Worm (Caenorhabditis elegans) whole organism, L4 larva: ENCODE measurements around the gene R02D5.7.

Experiments
- F26F4.8 ChIP-seq: fragments of 200-800 bp; sonication (Bioruptor generic); conservative IDR thresholded peaks from 2 replicates; pipeline ENCODE4 v1.3.6; 2022; ENCODE audit warnings: missing genetic modification characterization, missing compliant biosample characterization
- F44E2.7 ChIP-seq: fragments of 200-800 bp; sonication (Bioruptor generic); IDR thresholded peaks from 2 replicates; pipeline ENCODE4 v2.1.2; 2022; ENCODE audit warnings: missing genetic modification characterization, missing compliant biosample characterization
- F49E8.2 ChIP-seq: sonication (generic microtip); optimal IDR thresholded peaks from 2 replicates; lab custom pipeline; 2016; ENCODE audit warnings: missing compliant biosample characterization, mild to moderate bottlenecking, missing genetic modification characterization, borderline replicate concordance
- Y105C5A.15 ChIP-seq: fragments of 200-800 bp; sonication (Bioruptor generic); IDR thresholded peaks from 2 replicates; pipeline ENCODE4 v1.3.6; 2022; ENCODE audit warnings: missing genetic modification characterization, missing compliant biosample characterization
- aly-2 ChIP-seq: sonication (generic microtip); optimal IDR thresholded peaks from 2 replicates; lab custom pipeline; 2018; ENCODE audit warnings: missing biosample characterization, missing genetic modification characterization
- ceh-20 ChIP-seq: fragments of 200-800 bp; sonication (Bioruptor generic); IDR thresholded peaks from 2 replicates; pipeline ENCODE4 v1.3.6; 2022; ENCODE audit warnings: missing genetic modification reagents, missing genetic modification characterization, missing compliant biosample characterization
- ceh-28 ChIP-seq: fragments of 150-350 bp; optimal IDR thresholded peaks from 2 replicates; lab custom pipeline; 2014; ENCODE audit warnings: missing biosample characterization, missing genetic modification reagents, missing genetic modification characterization
- daf-12 ChIP-seq: fragments of 150-350 bp; optimal IDR thresholded peaks from 2 replicates; lab custom pipeline; 2014; ENCODE audit warnings: missing biosample characterization, missing genetic modification reagents, missing genetic modification characterization
- daf-19 ChIP-seq: fragments of 200-800 bp; sonication (Bioruptor generic); conservative IDR thresholded peaks from 2 replicates; pipeline ENCODE4 v1.3.6; 2022; ENCODE audit warnings: missing genetic modification characterization, missing compliant biosample characterization
- dpl-1 ChIP-seq: fragments of 150-350 bp; optimal IDR thresholded peaks from 2 replicates; lab custom pipeline; 2014; ENCODE audit warnings: missing biosample characterization, missing genetic modification reagents, missing genetic modification characterization
- egl-43 ChIP-seq: fragments of 200-800 bp; sonication (Bioruptor generic); IDR thresholded peaks from 2 replicates; pipeline ENCODE4 v1.3.6; 2022; ENCODE audit warnings: missing genetic modification reagents, missing genetic modification characterization, missing compliant biosample characterization
- fkh-10 ChIP-seq: fragments of 150-350 bp; optimal IDR thresholded peaks from 2 replicates; lab custom pipeline; 2014; ENCODE audit warnings: missing biosample characterization, missing genetic modification reagents, missing genetic modification characterization
- hif-1 ChIP-seq, 2 experiments: sonication (generic microtip); optimal IDR thresholded peaks; 2 replicates each; lab custom pipeline; 2016 to 2017; ENCODE audit warnings: missing compliant biosample characterization in 2 of 2, missing genetic modification characterization in 2 of 2, missing genetic modification reagents in 2 of 2, missing genotype in 2 of 2, mild to moderate bottlenecking in 1 of 2
- hmg-1.1 ChIP-seq: fragments of 200-800 bp; sonication (Bioruptor generic); IDR thresholded peaks from 2 replicates; pipeline ENCODE4 v1.3.6; 2022; ENCODE audit warnings: missing genetic modification reagents, missing genetic modification characterization, missing compliant biosample characterization
- jun-1 ChIP-seq: fragments of 150-350 bp; optimal IDR thresholded peaks from 2 replicates; lab custom pipeline; 2014; ENCODE audit warnings: missing biosample characterization, missing genetic modification reagents, missing genetic modification characterization
- lim-7 ChIP-seq: fragments of 200-800 bp; sonication (Bioruptor generic); IDR thresholded peaks from 2 replicates; pipeline ENCODE4 v1.3.6; 2022; ENCODE audit warnings: missing genetic modification characterization, missing compliant biosample characterization
- lin-1 ChIP-seq: fragments of 200-800 bp; sonication (Bioruptor generic); IDR thresholded peaks from 2 replicates; pipeline ENCODE4 v1.3.6; 2022; ENCODE audit warnings: missing genetic modification reagents, missing genetic modification characterization, missing compliant biosample characterization
- lin-13 ChIP-seq: fragments of 150-350 bp; optimal IDR thresholded peaks from 2 replicates; lab custom pipeline; 2014; ENCODE audit warnings: missing biosample characterization, missing genetic modification reagents, missing genetic modification characterization
- lin-38 ChIP-seq: fragments of 200-800 bp; sonication (Bioruptor generic); IDR thresholded peaks from 2 replicates; pipeline ENCODE4 v1.3.6; 2022; ENCODE audit warnings: missing genetic modification reagents, missing genetic modification characterization, missing compliant biosample characterization
- mes-2 ChIP-seq: sonication (generic microtip); optimal IDR thresholded peaks from 2 replicates; lab custom pipeline; 2016; ENCODE audit warnings: missing genotype, mild to moderate bottlenecking, missing genetic modification characterization, missing compliant biosample characterization; ENCODE audit not compliant: poor library complexity, severe bottlenecking
- nhr-11 ChIP-seq: fragments of 150-350 bp; optimal IDR thresholded peaks from 2 replicates; lab custom pipeline; 2014; ENCODE audit warnings: missing biosample characterization, missing genetic modification characterization
- nhr-237 ChIP-seq: sonication (generic microtip); optimal IDR thresholded peaks from 2 replicates; lab custom pipeline; 2017; ENCODE audit warnings: missing biosample characterization, missing genetic modification characterization
- nhr-41 ChIP-seq: fragments of 200-800 bp; sonication (Bioruptor generic); IDR thresholded peaks from 2 replicates; pipeline ENCODE4 v1.3.6; 2022; ENCODE audit warnings: missing genetic modification reagents, missing genetic modification characterization, missing compliant biosample characterization
- nhr-6 ChIP-seq: fragments of 150-350 bp; optimal IDR thresholded peaks from 2 replicates; lab custom pipeline; 2014; ENCODE audit warnings: missing biosample characterization, missing genetic modification characterization
- pha-4 ChIP-seq, 2 experiments: fragments of 150-350 bp in 1 of 2; fragments of 200-800 bp in 1 of 2; sonication (Bioruptor generic) in 1 of 2; IDR thresholded peaks in 1 of 2; optimal IDR thresholded peaks in 1 of 2; 2 replicates each; pipeline versions ENCODE4 v1.3.6 to Lab custom; 2014 to 2022; ENCODE audit warnings: missing genetic modification characterization in 2 of 2, missing genetic modification reagents in 2 of 2, missing biosample characterization in 1 of 2, missing compliant biosample characterization in 1 of 2
- php-3 ChIP-seq: fragments of 200-800 bp; sonication (Bioruptor generic); IDR thresholded peaks from 2 replicates; pipeline ENCODE4 v1.3.6; 2022; ENCODE audit warnings: missing genetic modification reagents, missing genetic modification characterization, missing compliant biosample characterization
- spr-1 ChIP-seq: sonication (generic microtip); optimal IDR thresholded peaks from 2 replicates; lab custom pipeline; 2016; ENCODE audit warnings: mild to moderate bottlenecking, missing genetic modification characterization, missing compliant biosample characterization
- tag-97 ChIP-seq: fragments of 200-800 bp; sonication (Bioruptor generic); IDR thresholded peaks from 2 replicates; pipeline ENCODE4 v1.3.6; 2022; ENCODE audit warnings: missing genetic modification characterization, missing compliant biosample characterization
- tra-1 ChIP-seq: fragments of 200-800 bp; sonication (Bioruptor generic); IDR thresholded peaks from 2 replicates; pipeline ENCODE4 v1.3.6; 2022; ENCODE audit warnings: missing genetic modification reagents, missing genetic modification characterization, missing compliant biosample characterization
- unc-39 ChIP-seq: sonication (generic microtip); optimal IDR thresholded peaks from 2 replicates; lab custom pipeline; 2017; ENCODE audit warnings: missing biosample characterization, missing genetic modification characterization
- vab-7 ChIP-seq: fragments of 200-800 bp; sonication (Bioruptor generic); IDR thresholded peaks from 2 replicates; pipeline ENCODE4 v1.3.6; 2022; ENCODE audit warnings: missing genetic modification reagents, missing genetic modification characterization, missing compliant biosample characterization
- zag-1 ChIP-seq: fragments of 150-350 bp; optimal IDR thresholded peaks from 2 replicates; lab custom pipeline; 2014; ENCODE audit warnings: missing biosample characterization, missing genetic modification characterization
- zfp-2 ChIP-seq: sonication (generic microtip); optimal IDR thresholded peaks from 2 replicates; lab custom pipeline; 2016; ENCODE audit warnings: mild to moderate bottlenecking, missing genetic modification characterization, missing compliant biosample characterization
- zip-11 ChIP-seq: fragments of 200-800 bp; sonication (Bioruptor generic); IDR thresholded peaks from 2 replicates; pipeline ENCODE4 v1.3.6; 2022; ENCODE audit warnings: missing genetic modification characterization, missing compliant biosample characterization
- ztf-11 ChIP-seq: fragments of 150-350 bp; optimal IDR thresholded peaks from 2 replicates; lab custom pipeline; 2014; ENCODE audit warnings: missing biosample characterization, missing genetic modification characterization

Gene R02D5.7

ce11 chrV:14436195-14436594 is 45.1 kb downstream of the R02D5.7 start:
- no peak for TF ChIP-seq hif-1 (tag; optimal IDR thresholded peaks at IDR 0.05; lab: Kevin White, UChicago)
- TF ChIP-seq dpl-1 (GFP tag; lab: Kevin White, UChicago), result no peak
- no peak for TF ChIP-seq hmg-1.1
- TF ChIP-seq lin-38 (GFP tag; lab: Robert Waterston, UW), result no peak
- TF ChIP-seq daf-12, result no peak
- no peak for TF ChIP-seq egl-43
- TF ChIP-seq unc-39 (tag; lab: Kevin White, UChicago), result no peak
- no peak for TF ChIP-seq F44E2.7
- no peak for TF ChIP-seq ztf-11 (tag; lab: Kevin White, UChicago)
- TF ChIP-seq zag-1 (tag; lab: Kevin White, UChicago), result no peak
- no peak for TF ChIP-seq jun-1 (tag; lab: Kevin White, UChicago)
- no peak for TF ChIP-seq ceh-28 (tag; lab: Kevin White, UChicago)
- no peak for TF ChIP-seq tag-97 (GFP tag; lab: Robert Waterston, UW)
- no peak for TF ChIP-seq ceh-20 (GFP tag; lab: Robert Waterston, UW)
- no peak for TF ChIP-seq php-3 (GFP tag; lab: Robert Waterston, UW)
- no peak for TF ChIP-seq mes-2 (tag; lab: Kevin White, UChicago)

ce11 chrV:14433584-14433983 is 47.7 kb downstream of the R02D5.7 start:
- TF ChIP-seq nhr-41 (GFP tag; lab: Robert Waterston, UW) (no peak), zfp-2 (tag; lab: Kevin White, UChicago) (no peak), zip-11 (GFP tag; lab: Robert Waterston, UW) (no peak), tra-1 (GFP tag; lab: Robert Waterston, UW) (no peak), daf-19 (GFP tag; lab: Robert Waterston, UW) (no peak), spr-1 (tag; lab: Kevin White, UChicago) (no peak), F49E8.2 (tag; lab: Kevin White, UChicago) (no peak), dpl-1 (GFP tag; lab: Kevin White, UChicago) (no peak), Y105C5A.15 (GFP tag; lab: Robert Waterston, UW) (no peak), F26F4.8 (GFP tag; lab: Robert Waterston, UW) (no peak)

- TF ChIP-seq lin-1 (GFP tag; lab: Robert Waterston, UW) (no peak), nhr-6 (no peak), zfp-2 (tag; lab: Kevin White, UChicago) (no peak), vab-7 (GFP tag; lab: Robert Waterston, UW) (no peak), mes-2 (tag; lab: Kevin White, UChicago) (no peak), fkh-10 (GFP tag; lab: Kevin White, UChicago) (no peak), lim-7 (GFP tag; lab: Robert Waterston, UW) (no peak), nhr-237 (tag; lab: Kevin White, UChicago) (no peak), nhr-11 (tag; lab: Kevin White, UChicago) (no peak), tra-1 (GFP tag; lab: Robert Waterston, UW) (no peak), lin-13 (GFP tag; lab: Kevin White, UChicago) (no peak), F49E8.2 (tag; lab: Kevin White, UChicago) (no peak), aly-2 (tag; lab: Kevin White, UChicago) (no peak), pha-4 (GFP tag; IDR thresholded peaks at IDR 0.05; lab: Robert Waterston, UW) (no peak), pha-4 (tag; optimal IDR thresholded peaks at IDR 0.05; lab: Kevin White, UChicago) (no peak)
Observed at ce11 chrV:14432259-14432658, 49.0 kb downstream of the R02D5.7 start, which contains the start of gene egl-1. Gene egl-1 (minus strand): TSS chrV:14432359.
